Worm (Caenorhabditis elegans): Measurements from ENCODE around the gene srx-86.

Gene srx-86

DNA sequence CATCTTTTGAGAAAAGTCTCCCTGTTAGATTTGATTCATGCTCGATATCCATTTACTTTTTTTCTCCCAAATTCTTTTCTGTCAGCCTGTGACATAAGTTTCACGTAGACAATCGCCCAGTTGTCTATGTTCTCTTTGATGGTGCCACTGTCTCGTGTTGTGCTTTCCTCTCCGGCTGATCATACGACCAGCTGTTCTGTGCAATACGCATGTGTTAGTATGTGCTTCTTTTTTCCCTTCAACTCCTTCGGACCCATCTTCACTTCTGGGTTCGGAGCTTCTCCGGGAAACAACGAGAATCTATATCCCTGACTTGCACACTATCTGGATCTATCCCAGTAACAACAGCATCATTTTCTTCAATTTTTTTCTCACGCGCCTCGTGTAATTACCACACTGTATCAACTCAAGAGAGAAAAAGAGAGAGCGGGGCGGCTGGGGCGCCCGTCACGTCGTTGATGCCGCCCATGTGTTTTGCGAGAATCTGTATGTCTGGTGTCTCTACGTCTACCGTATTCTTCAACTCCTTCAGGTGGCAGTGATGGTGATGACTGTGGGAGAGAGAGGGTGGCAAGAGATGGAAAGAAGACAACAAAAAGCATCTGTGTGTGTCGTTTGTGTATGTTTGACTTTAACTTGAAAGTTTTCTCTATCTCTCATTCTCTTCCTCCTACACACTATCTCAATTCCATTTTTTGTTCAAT is 30.8 kb upstream of the srx-86 start (continued):
- no peak for TF ChIP-seq sdz-38 (tag; optimal IDR thresholded peaks at IDR 0.05)
- TF ChIP-seq F37B4.10 (GFP tag; IDR thresholded peaks at IDR 0.05) = no peak
- TF ChIP-seq B0336.3 (GFP tag; IDR thresholded peaks at IDR 0.05) = peak; percentile 78
- no peak for TF ChIP-seq tbx-9 (tag; optimal IDR thresholded peaks at IDR 0.05; ENCODE audit: borderline replicate concordance)
- peak; percentile 79 for TF ChIP-seq zfh-2 (GFP tag; conservative IDR thresholded peaks at IDR 0.05)
- no peak for TF ChIP-seq hlh-12 (tag; optimal IDR thresholded peaks at IDR 0.05)
- no peak for TF ChIP-seq ztf-25 (GFP tag; IDR thresholded peaks at IDR 0.05)
- no peak for TF ChIP-seq madf-6 (GFP tag; IDR thresholded peaks at IDR 0.05)
- no peak for TF ChIP-seq attf-3 (GFP tag; conservative IDR thresholded peaks at IDR 0.05)
- TF ChIP-seq egrh-3 (GFP tag; IDR thresholded peaks at IDR 0.05) = no peak; the same call in 1 of the 2 replicates
- no peak for TF ChIP-seq nhr-179 (tag; optimal IDR thresholded peaks at IDR 0.05)
- TF ChIP-seq attf-5 (GFP tag; optimal IDR thresholded peaks at IDR 0.05) = peak; percentile 79
- peak; percentile 69 for TF ChIP-seq chd-7 (tag; optimal IDR thresholded peaks at IDR 0.05)
- no peak for TF ChIP-seq nfyb-1 (GFP tag; IDR thresholded peaks at IDR 0.05)
- peak; percentile 20 for TF ChIP-seq gei-17 (GFP tag; optimal IDR thresholded peaks at IDR 0.05)
- TF ChIP-seq rpc-1 (optimal IDR thresholded peaks at IDR 0.05) = no peak
- TF ChIP-seq rpc-1 (tag; optimal IDR thresholded peaks at IDR 0.05) = no peak
- 0 out of 2 replicates have a peak, but pooled peaks have one; percentile 39 for TF ChIP-seq Y56A3A.18 (GFP tag; IDR thresholded peaks at IDR 0.05)
- TF ChIP-seq cebp-2 (GFP tag; IDR thresholded peaks at IDR 0.05) = no peak
- TF ChIP-seq akir-1 (GFP tag; optimal IDR thresholded peaks at IDR 0.05) = no peak
- TF ChIP-seq aptf-3 (GFP tag; IDR thresholded peaks at IDR 0.05) = no peak
- peak; percentile 42 for TF ChIP-seq tlf-1 (GFP tag; optimal IDR thresholded peaks at IDR 0.05)
- TF ChIP-seq hmg-20 (GFP tag; IDR thresholded peaks at IDR 0.05) = no peak
- TF ChIP-seq K11D2.4 (GFP tag; IDR thresholded peaks at IDR 0.05) = 0 out of 2 replicates have a peak, but pooled peaks have one; percentile 8
- TF ChIP-seq bed-2 (GFP tag; IDR thresholded peaks at IDR 0.05) = no peak
- TF ChIP-seq nhr-80 (tag; optimal IDR thresholded peaks at IDR 0.05) = peak; percentile 98
- TF ChIP-seq fkh-3 (tag; optimal IDR thresholded peaks at IDR 0.05) = no peak
- TF ChIP-seq nfya-1 (tag; optimal IDR thresholded peaks at IDR 0.05; ENCODE audit: borderline replicate concordance, insufficient read depth) = no peak
- no peak for TF ChIP-seq Y95B8A.8 (GFP tag; IDR thresholded peaks at IDR 0.05)
- no peak for TF ChIP-seq nhr-120 (GFP tag; IDR thresholded peaks at IDR 0.05)
- TF ChIP-seq F55B11.4 (tag; optimal IDR thresholded peaks at IDR 0.05; ENCODE audit: borderline replicate concordance, insufficient read depth) = no peak
- no peak for TF ChIP-seq rec-8 (tag; optimal IDR thresholded peaks at IDR 0.05)
- TF ChIP-seq dox-1 (GFP tag; IDR thresholded peaks at IDR 0.05) = peak; percentile 52; the same call in 1 of the 2 replicates
- TF ChIP-seq Y67H2A.10 (GFP tag; conservative IDR thresholded peaks at IDR 0.05) = 0 out of 2 replicates have a peak, but pooled peaks have one; percentile 38
- TF ChIP-seq hsf-1 (GFP tag; IDR thresholded peaks at IDR 0.05) = no peak
- 0 out of 2 replicates have a peak, but pooled peaks have one; percentile 57 for TF ChIP-seq egl-44 (GFP tag; IDR thresholded peaks at IDR 0.05)
- no peak for TF ChIP-seq hlh-26 (GFP tag; conservative IDR thresholded peaks at IDR 0.05)
- TF ChIP-seq die-1 (tag; optimal IDR thresholded peaks at IDR 0.05) = peak; percentile 48
- TF ChIP-seq ztf-18 (tag; optimal IDR thresholded peaks at IDR 0.05) = peak; percentile 37
- no peak for TF ChIP-seq nhr-27 (tag; optimal IDR thresholded peaks at IDR 0.05)
- TF ChIP-seq madf-3 (GFP tag; IDR thresholded peaks at IDR 0.05) = 0 out of 2 replicates have a peak, but pooled peaks have one; percentile 23
- 0 out of 2 replicates have a peak, but pooled peaks have one; percentile 10 for TF ChIP-seq Y53G8AR.9 (GFP tag; conservative IDR thresholded peaks at IDR 0.05)
- no peak for TF ChIP-seq F49E8.2 (tag; optimal IDR thresholded peaks at IDR 0.05; ENCODE audit: insufficient read depth)
- TF ChIP-seq mxl-1 (tag; optimal IDR thresholded peaks at IDR 0.05) = no peak
- peak in 1 of 3 experiments; percentile 1 for TF ChIP-seq lin-35 (GFP tag; optimal IDR thresholded peaks at IDR 0.05)
- no peak for TF ChIP-seq lsl-1 (GFP tag; optimal IDR thresholded peaks at IDR 0.05)
- TF ChIP-seq let-526 (GFP tag; IDR thresholded peaks at IDR 0.05) = peak; percentile 26; the same call in 1 of the 2 replicates
- TF ChIP-seq ccch-3 (GFP tag; optimal IDR thresholded peaks at IDR 0.05) = no peak
